Worm (Caenorhabditis elegans) whole organism, young adult: ENCODE results near the gene F01G10.5.

Experiments
- C17E4.6 ChIP-seq: fragments of 200-800 bp; sonication (Bioruptor generic); IDR thresholded peaks from 2 replicates; pipeline ENCODE4 v1.3.6; 2022; ENCODE audit warnings: missing genetic modification reagents, missing genetic modification characterization, missing compliant biosample characterization
- F10E7.11 ChIP-seq: sonication (generic microtip); optimal IDR thresholded peaks from 2 replicates; lab custom pipeline; 2017; ENCODE audit warnings: mild to moderate bottlenecking, missing genetic modification characterization, moderate library complexity, missing compliant biosample characterization
- F22D6.2 ChIP-seq: sonication (generic microtip); optimal IDR thresholded peaks from 2 replicates; lab custom pipeline; 2016; ENCODE audit warnings: mild to moderate bottlenecking, missing genetic modification characterization, missing compliant biosample characterization
- F37B4.10 ChIP-seq: fragments of 200-800 bp; sonication (Bioruptor generic); IDR thresholded peaks from 2 replicates; pipeline ENCODE4 v1.3.6; 2022; ENCODE audit warnings: missing genetic modification characterization, missing compliant biosample characterization
- F49E8.2 ChIP-seq: sonication (generic microtip); optimal IDR thresholded peaks from 3 replicates; lab custom pipeline; 2017; ENCODE audit warnings: missing genetic modification characterization, mild to moderate bottlenecking, missing compliant biosample characterization, antibody characterized with exemption, moderate library complexity; ENCODE audit not compliant: insufficient read depth
- Y53F4B.3 ChIP-seq: fragments of 200-800 bp; sonication (Bioruptor generic); IDR thresholded peaks from 2 replicates; pipeline ENCODE4 v1.3.6; 2022; ENCODE audit warnings: missing genetic modification reagents, missing genetic modification characterization, missing compliant biosample characterization
- Y53G8AR.9 ChIP-seq: fragments of 200-800 bp; sonication (Bioruptor generic); conservative IDR thresholded peaks from 2 replicates; pipeline ENCODE4 v1.3.6; 2022; ENCODE audit warnings: missing genetic modification reagents, missing genetic modification characterization, missing compliant biosample characterization
- Y56A3A.18 ChIP-seq: fragments of 200-800 bp; sonication (Bioruptor generic); IDR thresholded peaks from 2 replicates; pipeline ENCODE4 v1.3.6; 2022; ENCODE audit warnings: missing genetic modification reagents, missing genetic modification characterization, missing compliant biosample characterization
- Y79H2A.3 ChIP-seq: fragments of 200-800 bp; sonication (Bioruptor generic); conservative IDR thresholded peaks from 2 replicates; pipeline ENCODE4 v1.3.6; 2022; ENCODE audit warnings: missing genetic modification reagents, missing genetic modification characterization, missing compliant biosample characterization
- Y95B8A.8 ChIP-seq: fragments of 200-800 bp; sonication (Bioruptor generic); IDR thresholded peaks from 2 replicates; pipeline ENCODE4 v1.3.6; 2022; ENCODE audit warnings: missing genetic modification reagents, missing genetic modification characterization, missing compliant biosample characterization
- ZK185.1 ChIP-seq: sonication (generic microtip); optimal IDR thresholded peaks from 2 replicates; lab custom pipeline; 2016; ENCODE audit warnings: mild to moderate bottlenecking, missing genetic modification characterization, missing compliant biosample characterization; ENCODE audit not compliant: poor library complexity, severe bottlenecking
- akir-1 ChIP-seq: fragments of 200-800 bp; sonication (Bioruptor generic); optimal IDR thresholded peaks from 2 replicates; lab custom pipeline; 2018; ENCODE audit warnings: mild to moderate bottlenecking, missing genetic modification characterization, moderate library complexity, missing compliant biosample characterization
- athp-1 ChIP-seq: sonication (generic microtip); optimal IDR thresholded peaks from 2 replicates; lab custom pipeline; 2017; ENCODE audit warnings: mild to moderate bottlenecking, missing genetic modification characterization, missing compliant biosample characterization
- bed-2 ChIP-seq: fragments of 200-800 bp; sonication (Bioruptor generic); IDR thresholded peaks from 2 replicates; pipeline ENCODE4 v1.3.6; 2022; ENCODE audit warnings: missing genetic modification reagents, missing genetic modification characterization, missing compliant biosample characterization
- cebp-1 ChIP-seq, 2 experiments: fragments of 200-800 bp in 1 of 2; sonication (Bioruptor generic) in 1 of 2; sonication (generic microtip) in 1 of 2; IDR thresholded peaks in 1 of 2; optimal IDR thresholded peaks in 1 of 2; 2 replicates each; pipeline versions ENCODE4 v1.3.6 to Lab custom; 2017 to 2022; ENCODE audit warnings: missing compliant biosample characterization in 2 of 2, missing genetic modification characterization in 2 of 2, mild to moderate bottlenecking in 1 of 2, missing genetic modification reagents in 1 of 2, moderate library complexity in 1 of 2
- ceh-27 ChIP-seq: fragments of 200-800 bp; sonication (Bioruptor generic); optimal IDR thresholded peaks from 2 replicates; lab custom pipeline; 2018; ENCODE audit warnings: mild to moderate bottlenecking, missing genetic modification characterization, moderate library complexity, missing compliant biosample characterization
- ceh-58 ChIP-seq: fragments of 200-800 bp; sonication (Bioruptor generic); IDR thresholded peaks from 2 replicates; pipeline ENCODE4 v1.3.6; 2022; ENCODE audit warnings: missing genetic modification characterization, missing compliant biosample characterization
- ekl-4 ChIP-seq: fragments of 200-800 bp; sonication (Bioruptor generic); IDR thresholded peaks from 2 replicates; pipeline ENCODE4 v1.3.6; 2022; ENCODE audit warnings: missing genetic modification reagents, missing genetic modification characterization, missing compliant biosample characterization
- ets-4 ChIP-seq: fragments of 200-800 bp; sonication (Bioruptor generic); optimal IDR thresholded peaks from 2 replicates; lab custom pipeline; 2018; ENCODE audit warnings: mild to moderate bottlenecking, missing genetic modification characterization, missing compliant biosample characterization
- fkh-3 ChIP-seq: sonication (generic microtip); optimal IDR thresholded peaks from 2 replicates; lab custom pipeline; 2016; ENCODE audit warnings: mild to moderate bottlenecking, missing genetic modification characterization, missing compliant biosample characterization
- hlh-12 ChIP-seq: sonication (generic microtip); optimal IDR thresholded peaks from 2 replicates; lab custom pipeline; 2016; ENCODE audit warnings: missing genetic modification characterization, missing compliant biosample characterization
- hmg-1.2 ChIP-seq: fragments of 200-800 bp; sonication (Bioruptor generic); IDR thresholded peaks from 2 replicates; pipeline ENCODE4 v1.3.6; 2022; ENCODE audit warnings: missing genetic modification reagents, missing genetic modification characterization, missing compliant biosample characterization
- hsf-1 ChIP-seq: fragments of 200-800 bp; sonication (Bioruptor generic); IDR thresholded peaks from 2 replicates; pipeline ENCODE4 v1.3.6; 2022; ENCODE audit warnings: missing genetic modification reagents, missing genetic modification characterization, missing compliant biosample characterization
- let-526 ChIP-seq: fragments of 200-800 bp; sonication (Bioruptor generic); IDR thresholded peaks from 2 replicates; pipeline ENCODE4 v1.3.6; 2022; ENCODE audit warnings: missing genetic modification reagents, missing genetic modification characterization, missing compliant biosample characterization
- let-607 ChIP-seq, 2 experiments: fragments of 200-800 bp in 1 of 2; sonication (Bioruptor generic) in 1 of 2; sonication (generic microtip) in 1 of 2; optimal IDR thresholded peaks; 2 replicates each; lab custom pipeline; 2016 to 2018; ENCODE audit warnings: mild to moderate bottlenecking in 2 of 2, missing compliant biosample characterization in 2 of 2, missing genetic modification characterization in 2 of 2, moderate library complexity in 2 of 2, missing genotype in 1 of 2
- lin-40 ChIP-seq: sonication (generic microtip); optimal IDR thresholded peaks from 2 replicates; lab custom pipeline; 2016; ENCODE audit warnings: missing genetic modification characterization, mild to moderate bottlenecking, missing compliant biosample characterization, missing genotype, missing genetic modification reagents
- madf-3 ChIP-seq: fragments of 200-800 bp; sonication (Bioruptor generic); IDR thresholded peaks from 2 replicates; pipeline ENCODE4 v1.3.6; 2022; ENCODE audit warnings: missing genetic modification reagents, missing genetic modification characterization, missing compliant biosample characterization
- mcd-1 ChIP-seq: fragments of 200-800 bp; sonication (Bioruptor generic); IDR thresholded peaks from 2 replicates; pipeline ENCODE4 v1.3.6; 2022; ENCODE audit warnings: missing genetic modification reagents, missing genetic modification characterization, missing compliant biosample characterization
- mel-28 ChIP-seq: sonication (generic microtip); optimal IDR thresholded peaks from 2 replicates; lab custom pipeline; 2016; ENCODE audit warnings: borderline replicate concordance, mild to moderate bottlenecking, missing genetic modification characterization, missing compliant biosample characterization
- mes-4 ChIP-seq: sonication (generic microtip); optimal IDR thresholded peaks from 2 replicates; lab custom pipeline; 2016; ENCODE audit warnings: missing genotype, missing genetic modification characterization, missing compliant biosample characterization
- nfya-2 ChIP-seq: fragments of 200-800 bp; sonication (Bioruptor generic); IDR thresholded peaks from 2 replicates; pipeline ENCODE4 v1.3.6; 2022; ENCODE audit warnings: missing genetic modification reagents, missing genetic modification characterization, missing compliant biosample characterization
- nhr-27 ChIP-seq: fragments of 200-800 bp; sonication (Bioruptor generic); optimal IDR thresholded peaks from 2 replicates; lab custom pipeline; 2018; ENCODE audit warnings: mild to moderate bottlenecking, missing genetic modification characterization, moderate library complexity, missing compliant biosample characterization
- nhr-80 ChIP-seq: sonication (generic microtip); optimal IDR thresholded peaks from 2 replicates; lab custom pipeline; 2016; ENCODE audit warnings: missing genetic modification characterization, missing compliant biosample characterization
- nhr-90 ChIP-seq: sonication (generic microtip); optimal IDR thresholded peaks from 2 replicates; lab custom pipeline; 2016; ENCODE audit warnings: missing genotype, mild to moderate bottlenecking, missing genetic modification characterization, missing compliant biosample characterization
- pbrm-1 ChIP-seq: fragments of 200-800 bp; sonication (Bioruptor generic); IDR thresholded peaks from 2 replicates; pipeline ENCODE4 v1.3.6; 2022; ENCODE audit warnings: missing genetic modification reagents, missing genetic modification characterization, missing compliant biosample characterization
- pha-4 ChIP-seq: fragments of 150-350 bp; sonication (generic microtip); optimal IDR thresholded peaks from 2 replicates; lab custom pipeline; 2014; ENCODE audit warnings: missing biosample characterization, missing genetic modification reagents, missing genetic modification characterization
- rec-8 ChIP-seq, 2 experiments: sonication (generic microtip); optimal IDR thresholded peaks; 2 replicates each; lab custom pipeline; 2016; ENCODE audit warnings: mild to moderate bottlenecking in 2 of 2, missing genetic modification characterization in 2 of 2, missing genetic modification reagents in 2 of 2, missing genotype in 2 of 2, missing biosample characterization in 1 of 2, missing compliant biosample characterization in 1 of 2, moderate library complexity in 1 of 2
- repo-1 ChIP-seq: sonication (generic microtip); optimal IDR thresholded peaks from 2 replicates; lab custom pipeline; 2017; ENCODE audit warnings: mild to moderate bottlenecking, missing genetic modification characterization, missing compliant biosample characterization
- rpc-1 ChIP-seq, 2 experiments: fragments of 150-350 bp in 1 of 2; sonication (generic microtip) in 1 of 2; optimal IDR thresholded peaks; 2 replicates each; lab custom pipeline; 2014 to 2018; ENCODE audit warnings: missing biosample characterization in 1 of 2, missing genetic modification characterization in 1 of 2, missing genetic modification reagents in 1 of 2, missing genotype in 1 of 2
- sptf-2 ChIP-seq: fragments of 200-800 bp; sonication (Bioruptor generic); optimal IDR thresholded peaks from 2 replicates; lab custom pipeline; 2018; ENCODE audit warnings: mild to moderate bottlenecking, missing genetic modification characterization, missing compliant biosample characterization
- tbp1 ChIP-seq: fragments of 200-800 bp; sonication (Bioruptor generic); optimal IDR thresholded peaks from 2 replicates; lab custom pipeline; 2018; ENCODE audit warnings: mild to moderate bottlenecking, missing genetic modification characterization, missing compliant biosample characterization
- unc-130 ChIP-seq: sonication (generic microtip); optimal IDR thresholded peaks from 2 replicates; lab custom pipeline; 2016; ENCODE audit warnings: missing genetic modification reagents, missing genetic modification characterization, missing compliant biosample characterization
- xnd-1 ChIP-seq: sonication (generic microtip); optimal IDR thresholded peaks from 2 replicates; lab custom pipeline; 2016; ENCODE audit warnings: missing genotype, missing genetic modification reagents, missing genetic modification characterization, missing compliant biosample characterization
- zim-3 ChIP-seq: sonication (generic microtip); optimal IDR thresholded peaks from 2 replicates; lab custom pipeline; 2017; ENCODE audit warnings: mild to moderate bottlenecking, missing genetic modification characterization, moderate library complexity, missing compliant biosample characterization
- ztf-25 ChIP-seq: fragments of 200-800 bp; sonication (Bioruptor generic); IDR thresholded peaks from 2 replicates; pipeline ENCODE4 v1.3.6; 2022; ENCODE audit warnings: missing genetic modification reagents, missing genetic modification characterization, missing compliant biosample characterization

The F01G10.5 gene

ce11 chrIV:10245666-10246210 lies 14.9 kb upstream of the F01G10.5 start, which contains the start of gene F01G10.10 (continued):
- TF ChIP-seq hlh-12 (tag; lab: Kevin White, UChicago) (no peak), rec-8 (tag; optimal IDR thresholded peaks at IDR 0.05; lab: Kevin White, UChicago) (peak in 1 of 2 experiments; percentile 31), Y95B8A.8 (no peak), ets-4 (GFP tag; lab: Kevin White, UChicago) (no peak), Y79H2A.3 (peak; percentile 61; the same call in 1 of the 2 replicates), ceh-58 (GFP tag; lab: Robert Waterston, UW) (0 out of 2 replicates have a peak, but pooled peaks have one; percentile 71), nfya-2 (no peak), madf-3 (GFP tag; lab: Robert Waterston, UW) (peak; percentile 82; the same call in 1 of the 2 replicates), let-526 (GFP tag; lab: Robert Waterston, UW) (no peak), akir-1 (GFP tag; lab: Kevin White, UChicago) (no peak), xnd-1 (tag; lab: Kevin White, UChicago) (no peak), let-607 (tag; optimal IDR thresholded peaks at IDR 0.05; lab: Kevin White, UChicago) (peak in 1 of 2 experiments; percentile 26), pha-4 (no peak)

ce11 chrIV:10243276-10243675 lies 12.4 kb upstream of the F01G10.5 start, which contains the start of gene tkt-1:
tkt-1 (plus strand) TSS chrIV:10243612.
- TF ChIP-seq rpc-1 (optimal IDR thresholded peaks at IDR 0.05; lab: Kevin White, UChicago): no peak
- no peak for TF ChIP-seq rpc-1 (tag; optimal IDR thresholded peaks at IDR 0.05; lab: Kevin White, UChicago)
- TF ChIP-seq ztf-25: no peak
- TF ChIP-seq C17E4.6 (GFP tag; lab: Robert Waterston, UW): no peak
- no peak for TF ChIP-seq F49E8.2
- no peak for TF ChIP-seq nhr-27
- no peak for TF ChIP-seq unc-130 (GFP tag; lab: Kevin White, UChicago)
- peak; percentile 10 for TF ChIP-seq tbp1 (GFP tag; lab: Kevin White, UChicago)
- TF ChIP-seq Y53F4B.3: no peak
- no peak for TF ChIP-seq mel-28 (tag; lab: Kevin White, UChicago)
- peak; percentile 26 for TF ChIP-seq ets-4 (GFP tag; lab: Kevin White, UChicago)
- peak; percentile 74 for TF ChIP-seq nhr-80
- TF ChIP-seq repo-1 (tag; lab: Kevin White, UChicago): no peak
- TF ChIP-seq hlh-12 (tag; lab: Kevin White, UChicago): no peak
- TF ChIP-seq athp-1 (tag; lab: Kevin White, UChicago): no peak
- no peak for TF ChIP-seq F37B4.10 (GFP tag; lab: Robert Waterston, UW)
- TF ChIP-seq nhr-90 (tag; lab: Kevin White, UChicago): no peak
- TF ChIP-seq zim-3: no peak
- TF ChIP-seq Y95B8A.8: no peak
- TF ChIP-seq fkh-3: no peak
- no peak for TF ChIP-seq Y56A3A.18 (GFP tag; lab: Robert Waterston, UW)
- TF ChIP-seq lin-40: no peak
- TF ChIP-seq ceh-27 (GFP tag; lab: Kevin White, UChicago): no peak
- 0 out of 2 replicates have a peak, but pooled peaks have one; percentile 40 for TF ChIP-seq ekl-4 (GFP tag; lab: Robert Waterston, UW)
- TF ChIP-seq Y53G8AR.9: no peak
- TF ChIP-seq nfya-2: no peak
- peak; percentile 74 for TF ChIP-seq hsf-1
- no peak for TF ChIP-seq pbrm-1 (GFP tag; lab: Robert Waterston, UW)
- TF ChIP-seq mcd-1 (GFP tag; lab: Robert Waterston, UW): no peak
- TF ChIP-seq sptf-2: no peak
- TF ChIP-seq F10E7.11 (tag; lab: Kevin White, UChicago): no peak
- TF ChIP-seq cebp-1 (GFP tag; IDR thresholded peaks at IDR 0.05; lab: Robert Waterston, UW): no peak
- TF ChIP-seq cebp-1 (tag; optimal IDR thresholded peaks at IDR 0.05; lab: Kevin White, UChicago): peak; percentile 4
- no peak for TF ChIP-seq mes-4 (tag; lab: Kevin White, UChicago)
- no peak for TF ChIP-seq bed-2
- TF ChIP-seq ZK185.1 (tag; lab: Kevin White, UChicago): no peak
- TF ChIP-seq F22D6.2 (tag; lab: Kevin White, UChicago): no peak
- no peak for TF ChIP-seq hmg-1.2 (GFP tag; lab: Robert Waterston, UW)
